Worm (Caenorhabditis elegans): ENCODE data around the gene str-86.

DNA sequence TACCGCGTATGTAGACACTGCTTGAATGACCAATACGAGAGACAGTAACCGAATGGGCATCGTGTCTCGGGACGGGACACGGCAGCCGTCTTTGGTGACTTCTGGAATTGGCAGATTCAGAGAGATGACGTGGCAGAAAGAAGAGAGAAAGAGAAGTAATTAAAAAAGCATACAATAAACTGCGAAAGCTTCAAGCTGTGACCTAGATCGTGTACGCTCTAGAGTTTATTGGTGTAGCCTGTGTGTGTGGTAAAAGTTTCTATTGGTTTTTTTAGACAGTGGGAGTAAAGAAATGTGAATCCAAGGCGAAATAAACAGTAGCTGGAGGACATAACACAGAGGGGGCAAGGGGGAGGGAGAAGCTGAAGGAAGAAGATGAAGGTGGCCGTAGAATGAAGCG, 39.5 kb downstream of the str-86 start, which contains the start of gene T19A5.3:
- TF ChIP-seq hmg-4 (GFP tag; optimal IDR thresholded peaks at IDR 0.05) (no peak), B0310.2 (tag; optimal IDR thresholded peaks at IDR 0.05) (no peak)

Data from whole organism, early embryonic.